Worm (Caenorhabditis elegans): ENCODE data around the gene hpo-34.

ce11 chrX:11482134-11482533, 36.7 kb downstream of the hpo-34 start:
- TF ChIP-seq snpc-4 (GFP tag; optimal IDR thresholded peaks at IDR 0.05) (no peak), snpc-4 (tag; optimal IDR thresholded peaks at IDR 0.05) (no peak), lsy-27 (tag; optimal IDR thresholded peaks at IDR 0.05; ENCODE audit: borderline replicate concordance, insufficient read depth) (no peak), D2030.7 (GFP tag; IDR thresholded peaks at IDR 0.05) (no peak), sptf-2 (GFP tag; optimal IDR thresholded peaks at IDR 0.05) (no peak), snpc-1.3 (tag; optimal IDR thresholded peaks at IDR 0.05; ENCODE audit: insufficient read depth) (no peak)

Measured in whole organism, young adult.